Worm (Caenorhabditis elegans) whole organism, L2 larva: ENCODE measurements around the gene Y41D4A.6.

Experiments used
- aly-2 ChIP-seq: fragments of 150-350 bp; optimal IDR thresholded peaks from 2 replicates; lab custom pipeline; 2014; ENCODE audit warnings: missing biosample characterization, missing genetic modification characterization
- ama-1 ChIP-seq: fragments of 150-350 bp; optimal IDR thresholded peaks from 2 replicates; lab custom pipeline; 2018; ENCODE audit warnings: inconsistent platforms
- ceh-16 ChIP-seq: fragments of 150-350 bp; optimal IDR thresholded peaks from 2 replicates; lab custom pipeline; 2014; ENCODE audit warnings: missing biosample characterization, missing genetic modification characterization
- peb-1 ChIP-seq: fragments of 150-350 bp; optimal IDR thresholded peaks from 2 replicates; lab custom pipeline; 2014; ENCODE audit warnings: missing biosample characterization, missing genetic modification characterization
- zag-1 ChIP-seq: fragments of 150-350 bp; optimal IDR thresholded peaks from 2 replicates; lab custom pipeline; 2014; ENCODE audit warnings: missing biosample characterization, missing genetic modification characterization
- ztf-11 ChIP-seq: sonication (generic microtip); optimal IDR thresholded peaks from 2 replicates; lab custom pipeline; 2017; ENCODE audit warnings: missing biosample characterization, missing genetic modification characterization

DNA sequence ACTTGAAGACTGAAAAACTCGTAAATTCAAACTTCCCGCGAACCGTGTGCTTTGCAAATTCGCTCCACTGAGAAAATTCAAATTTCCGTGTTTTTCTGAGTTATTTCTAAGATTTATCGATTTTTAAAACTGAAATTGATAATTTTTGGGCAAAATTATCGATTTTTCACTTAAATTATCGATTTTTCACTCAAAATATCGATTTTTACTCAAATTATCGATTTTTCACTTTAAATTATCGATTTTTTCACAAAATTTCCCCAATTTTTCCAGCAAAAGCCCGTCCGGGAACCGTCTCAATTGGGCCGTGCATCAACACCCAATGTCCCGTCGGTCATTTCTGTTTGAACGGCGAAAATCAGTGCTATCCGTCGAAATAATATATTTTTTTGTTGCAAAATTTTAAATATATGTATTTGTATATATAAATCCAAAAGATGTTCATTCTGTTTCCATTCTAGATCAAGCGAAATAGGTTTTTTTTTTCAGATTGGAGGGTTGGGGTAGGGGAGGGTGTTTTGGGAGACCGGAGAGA lies 17.7 kb downstream of the Y41D4A.6 start:
- TF ChIP-seq ztf-11 (tag; lab: Kevin White, UChicago): no peak
- TF ChIP-seq ama-1 (lab: Kevin White, UChicago): no peak
- no peak for TF ChIP-seq aly-2 (tag; lab: Kevin White, UChicago)
- TF ChIP-seq ceh-16 (tag; lab: Kevin White, UChicago): no peak
- TF ChIP-seq zag-1 (tag; lab: Kevin White, UChicago): no peak
- TF ChIP-seq peb-1: no peak
